In genomic region chrX:14386670-14387069, ce11 we compare ENCODE assay signal across 4 worm cellular contexts.
TF ChIP-seq lines count a peak whose summit lies in the region.

No protein-coding gene starts in this region.

TF ChIP-seq in whole organism, L4 larva, 104 proteins besides CTCF, POLR2A, EP300 and RAD21:
- 0 out of 2 replicates have a peak, but pooled peaks have one; percentile 17 for TF ChIP-seq Y75B8A.6 (GFP tag; IDR thresholded peaks at IDR 0.05; lab: Robert Waterston, UW)
- peak; percentile 63; the same call in 1 of the 2 replicates for TF ChIP-seq dmd-8 (GFP tag; IDR thresholded peaks at IDR 0.05; lab: Robert Waterston, UW)
- TF ChIP-seq Y105C5A.15 (GFP tag; IDR thresholded peaks at IDR 0.05; lab: Robert Waterston, UW) = peak; percentile 49; the same call in 1 of the 2 replicates
- TF ChIP-seq madf-5 (GFP tag; IDR thresholded peaks at IDR 0.05; lab: Robert Waterston, UW) = peak in 1 of 2 experiments; percentile 83; a peak in 1 of 4 replicates
- TF ChIP-seq mxl-2 (GFP tag; conservative IDR thresholded peaks at IDR 0.05; lab: Robert Waterston, UW) = 0 out of 2 replicates have a peak, but pooled peaks have one; percentile 55

TF ChIP-seq in whole organism, early embryonic, 17 proteins besides CTCF, POLR2A, EP300 and RAD21:
- peak; percentile 42; the same call in 1 of the 2 replicates for TF ChIP-seq tbx-37 (GFP tag; conservative IDR thresholded peaks at IDR 0.05; lab: Robert Waterston, UW)

TF ChIP-seq in whole organism, midembryonic, 9 proteins besides CTCF, POLR2A, EP300 and RAD21:
- peak; percentile 66; the same call in 1 of the 2 replicates for TF ChIP-seq tab-1 (GFP tag; IDR thresholded peaks at IDR 0.05; lab: Robert Waterston, UW)

TF ChIP-seq in whole organism, young adult, 124 proteins besides CTCF, POLR2A, EP300 and RAD21:
- TF ChIP-seq ceh-40 (GFP tag; IDR thresholded peaks at IDR 0.05; lab: Robert Waterston, UW) = 0 out of 2 replicates have a peak, but pooled peaks have one; percentile 50
- peak; percentile 75 for TF ChIP-seq let-526 (GFP tag; IDR thresholded peaks at IDR 0.05; lab: Robert Waterston, UW)
- peak; percentile 47; the same call in 1 of the 2 replicates for TF ChIP-seq attf-6 (GFP tag; IDR thresholded peaks at IDR 0.05; lab: Robert Waterston, UW)
- peak; percentile 32; the same call in 1 of the 2 replicates for TF ChIP-seq ztf-6 (GFP tag; IDR thresholded peaks at IDR 0.05; lab: Robert Waterston, UW)
- peak; percentile 76; the same call in 1 of the 2 replicates for TF ChIP-seq F39B2.1 (GFP tag; IDR thresholded peaks at IDR 0.05; lab: Robert Waterston, UW)
- TF ChIP-seq madf-3 (GFP tag; IDR thresholded peaks at IDR 0.05; lab: Robert Waterston, UW) = peak; percentile 65; the same call in 1 of the 2 replicates
- TF ChIP-seq bed-1 (GFP tag; IDR thresholded peaks at IDR 0.05; lab: Robert Waterston, UW) = peak; percentile 77; the same call in 1 of the 2 replicates
- TF ChIP-seq ceh-58 (GFP tag; IDR thresholded peaks at IDR 0.05; lab: Robert Waterston, UW) = peak; percentile 85; the same call in 1 of the 2 replicates
- 0 out of 2 replicates have a peak, but pooled peaks have one; percentile 36 for TF ChIP-seq Y53G8AR.9 (GFP tag; conservative IDR thresholded peaks at IDR 0.05; lab: Robert Waterston, UW)
- 0 out of 2 replicates have a peak, but pooled peaks have one; percentile 18 for TF ChIP-seq hsf-1 (GFP tag; IDR thresholded peaks at IDR 0.05; lab: Robert Waterston, UW)
